Fruit fly (Drosophila melanogaster): ENCODE measurements around the gene fuss.

Gene fuss

dm6 chr4:982791-983407, 4.6 kb upstream of the fuss start:
- peak; percentile 42 for TF ChIP-seq cyc (GFP tag; optimal IDR thresholded peaks at IDR 0.05)
- peak; percentile 21 for TF ChIP-seq vri (GFP tag; optimal IDR thresholded peaks at IDR 0.05)
- peak; percentile 45 for TF ChIP-seq CG6792 (GFP tag; optimal IDR thresholded peaks at IDR 0.05)
- peak; percentile 8 for TF ChIP-seq acj6 (GFP tag; optimal IDR thresholded peaks at IDR 0.05)
- TF ChIP-seq Ets96B (tag; optimal IDR thresholded peaks at IDR 0.05) = peak; percentile 30
- no peak for TF ChIP-seq achi (GFP tag; optimal IDR thresholded peaks at IDR 0.05)
- no peak for TF ChIP-seq CG32006 (GFP tag; optimal IDR thresholded peaks at IDR 0.05)
- no peak for TF ChIP-seq CG6854 (GFP tag; optimal IDR thresholded peaks at IDR 0.05)
- no peak for TF ChIP-seq fd59A (GFP tag; optimal IDR thresholded peaks at IDR 0.05)
- TF ChIP-seq Hr39 (GFP tag; optimal IDR thresholded peaks at IDR 0.05) = peak; percentile 50
- TF ChIP-seq CG9139 (GFP tag; optimal IDR thresholded peaks at IDR 0.05) = no peak
- TF ChIP-seq lz (GFP tag; optimal IDR thresholded peaks at IDR 0.05) = peak; percentile 39
- no peak for TF ChIP-seq Gug (GFP tag; IDR thresholded peaks at IDR 0.05)
- TF ChIP-seq CG8319 (GFP tag; optimal IDR thresholded peaks at IDR 0.05) = no peak
- TF ChIP-seq CG6808 (GFP tag; optimal IDR thresholded peaks at IDR 0.05) = no peak
- no peak for TF ChIP-seq spab (GFP tag; optimal IDR thresholded peaks at IDR 0.05)
- no peak for TF ChIP-seq CG11762 (GFP tag; optimal IDR thresholded peaks at IDR 0.05; ENCODE audit: insufficient read depth)
- TF ChIP-seq Eip78C (GFP tag) = peak; percentile 59
- TF ChIP-seq fkh (GFP tag; optimal IDR thresholded peaks at IDR 0.05) = no peak
- no peak for TF ChIP-seq CG11902 (GFP tag; optimal IDR thresholded peaks at IDR 0.05)
- no peak for TF ChIP-seq CG7368 (GFP tag; optimal IDR thresholded peaks at IDR 0.05)
- no peak for TF ChIP-seq dsx (GFP tag; optimal IDR thresholded peaks at IDR 0.05; ENCODE audit: poor library complexity, severe bottlenecking)
- no peak for TF ChIP-seq CG6163 (GFP tag; IDR thresholded peaks at IDR 0.05)
- TF ChIP-seq Eip93F (GFP tag; optimal IDR thresholded peaks at IDR 0.05) = no peak
- TF ChIP-seq Eip75B (GFP tag; optimal IDR thresholded peaks at IDR 0.05) = peak; percentile 32
- TF ChIP-seq CG34406 (GFP tag; optimal IDR thresholded peaks at IDR 0.05) = no peak
- TF ChIP-seq CG31627 (GFP tag; optimal IDR thresholded peaks at IDR 0.05) = peak; percentile 47
- peak; percentile 19 for TF ChIP-seq CG3032 (tag; optimal IDR thresholded peaks at IDR 0.05)
- peak; percentile 37 for TF ChIP-seq topi (GFP tag; optimal IDR thresholded peaks at IDR 0.05)
- no peak for TF ChIP-seq CG3919 (GFP tag; optimal IDR thresholded peaks at IDR 0.05)
- TF ChIP-seq net (GFP tag; optimal IDR thresholded peaks at IDR 0.05) = no peak
- TF ChIP-seq CG11294 (GFP tag; IDR thresholded peaks at IDR 0.05) = no peak
- peak; percentile 52 for TF ChIP-seq CG10631 (GFP tag; optimal IDR thresholded peaks at IDR 0.05)
- peak; percentile 64 for TF ChIP-seq svp (GFP tag)
- TF ChIP-seq dac (GFP tag; optimal IDR thresholded peaks at IDR 0.05) = no peak
- TF ChIP-seq Sox15 (GFP tag; optimal IDR thresholded peaks at IDR 0.05) = no peak
- TF ChIP-seq CG1621 (tag; optimal IDR thresholded peaks at IDR 0.05) = no peak
- TF ChIP-seq Sox102F (GFP tag; optimal IDR thresholded peaks at IDR 0.05) = peak; percentile 26
- TF ChIP-seq salr (GFP tag; optimal IDR thresholded peaks at IDR 0.05) = peak in 1 of 2 experiments; percentile 2
- peak; percentile 43 for TF ChIP-seq Met (GFP tag; optimal IDR thresholded peaks at IDR 0.05)
- no peak for TF ChIP-seq CG15336 (GFP tag; IDR thresholded peaks at IDR 0.05)
- no peak for TF ChIP-seq Hr4 (GFP tag; optimal IDR thresholded peaks at IDR 0.05)
- no peak for TF ChIP-seq eg (GFP tag; IDR thresholded peaks at IDR 0.05)
- peak; percentile 48 for TF ChIP-seq esn (GFP tag; optimal IDR thresholded peaks at IDR 0.05)
- TF ChIP-seq Lpt (GFP tag; optimal IDR thresholded peaks at IDR 0.05) = no peak
- TF ChIP-seq Smox (GFP tag; optimal IDR thresholded peaks at IDR 0.05) = peak; percentile 22
- no peak for TF ChIP-seq CG4318 (GFP tag; optimal IDR thresholded peaks at IDR 0.05)
- TF ChIP-seq fd85E (GFP tag; optimal IDR thresholded peaks at IDR 0.05) = no peak
- peak; percentile 29 for TF ChIP-seq OdsH (GFP tag; optimal IDR thresholded peaks at IDR 0.05)
- TF ChIP-seq CG8119 (GFP tag; IDR thresholded peaks at IDR 0.05) = no peak
- peak; percentile 20 for TF ChIP-seq pdm3 (GFP tag; optimal IDR thresholded peaks at IDR 0.05)
- TF ChIP-seq CG10669 (GFP tag; optimal IDR thresholded peaks at IDR 0.05) = no peak
